Worm (Caenorhabditis elegans): ENCODE results near the gene F46C5.9.

DNA sequence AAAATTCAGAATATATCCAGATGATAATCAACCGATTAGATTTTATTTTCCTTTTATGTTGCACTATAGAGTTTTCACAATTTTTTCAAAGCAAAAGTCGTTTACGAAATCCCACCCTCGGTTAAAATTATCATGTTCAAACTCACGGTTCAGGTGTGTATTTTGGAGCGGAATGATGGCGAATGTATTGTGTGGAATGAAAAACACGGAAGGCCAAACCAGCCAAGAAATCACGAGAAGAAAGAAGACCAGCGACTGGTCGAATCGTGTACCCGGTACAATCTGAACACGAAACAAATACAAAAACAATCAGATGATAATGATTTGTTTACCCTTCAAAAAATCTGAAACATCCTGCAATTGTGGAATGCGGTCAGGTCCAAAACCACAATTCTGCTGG lies 47.2 kb downstream of the F46C5.9 start:
- no peak for TF ChIP-seq nfya-1 (tag; optimal IDR thresholded peaks at IDR 0.05; ENCODE audit: borderline replicate concordance, insufficient read depth)
- no peak for TF ChIP-seq unc-62 (GFP tag; optimal IDR thresholded peaks at IDR 0.05)
- no peak for TF ChIP-seq sea-2 (GFP tag; IDR thresholded peaks at IDR 0.05)
- no peak for TF ChIP-seq dpl-1 (GFP tag; optimal IDR thresholded peaks at IDR 0.05)
- TF ChIP-seq somi-1 (GFP tag; optimal IDR thresholded peaks at IDR 0.05), result no peak
- TF ChIP-seq sdz-38 (tag; optimal IDR thresholded peaks at IDR 0.05), result no peak
- no peak for TF ChIP-seq F22D6.2 (tag; optimal IDR thresholded peaks at IDR 0.05)
- TF ChIP-seq ceh-91 (GFP tag; IDR thresholded peaks at IDR 0.05), result no peak
- TF ChIP-seq hmg-1.2 (GFP tag; IDR thresholded peaks at IDR 0.05), result no peak
- TF ChIP-seq unc-130 (GFP tag; optimal IDR thresholded peaks at IDR 0.05), result no peak
- TF ChIP-seq snpc-4 (GFP tag; optimal IDR thresholded peaks at IDR 0.05), result no peak
- TF ChIP-seq snpc-4 (tag; optimal IDR thresholded peaks at IDR 0.05), result no peak
